Fruit fly (Drosophila melanogaster) whole organism, adult: ENCODE results near the gene CG31663.

Experiments
- CG12768 ChIP-seq: fragments of 200-800 bp; sonication (Bioruptor generic); optimal IDR thresholded peaks from 2 replicates; lab custom pipeline; 2017; ENCODE audit warnings: missing biosample characterization, missing genetic modification characterization, mild to moderate bottlenecking, moderate library complexity, missing genetic modification reagents
- CG14711 ChIP-seq: fragments of 200-800 bp; sonication (Bioruptor generic); optimal IDR thresholded peaks from 2 replicates; lab custom pipeline; 2018; ENCODE audit warnings: missing biosample characterization, mild to moderate bottlenecking, missing genetic modification characterization, moderate library complexity
- CG1620 ChIP-seq: fragments of 200-800 bp; sonication (Bioruptor generic); optimal IDR thresholded peaks from 2 replicates; lab custom pipeline; 2016; ENCODE audit warnings: missing biosample characterization, missing genetic modification characterization
- CG33017 ChIP-seq: fragments of 200-800 bp; sonication (Bioruptor generic); optimal IDR thresholded peaks from 2 replicates; lab custom pipeline; 2018; ENCODE audit warnings: missing biosample characterization, mild to moderate bottlenecking, missing genetic modification characterization, moderate library complexity
- Crg-1 ChIP-seq: fragments of 200-800 bp; sonication (Bioruptor generic); optimal IDR thresholded peaks from 2 replicates; lab custom pipeline; 2016; ENCODE audit warnings: missing biosample characterization, missing genetic modification characterization
- bab1 ChIP-seq: fragments of 200-800 bp; sonication (Bioruptor generic); optimal IDR thresholded peaks from 3 replicates; lab custom pipeline; 2019; ENCODE audit warnings: missing biosample characterization, mild to moderate bottlenecking, missing genetic modification characterization, moderate library complexity
- kay ChIP-seq: fragments of 200-800 bp; sonication (Bioruptor generic); peaks from one replicate; lab custom pipeline; 2016; ENCODE audit warnings: missing biosample characterization, missing genetic modification characterization, borderline replicate concordance
- ovo ChIP-seq: fragments of 200-800 bp; sonication (Bioruptor generic); optimal IDR thresholded peaks from 2 replicates; lab custom pipeline; 2016; ENCODE audit warnings: missing biosample characterization, missing genetic modification characterization
- pad ChIP-seq: fragments of 200-800 bp; sonication (Bioruptor generic); optimal IDR thresholded peaks from 3 replicates; lab custom pipeline; 2017; ENCODE audit warnings: missing biosample characterization, missing genetic modification characterization, mild to moderate bottlenecking, moderate library complexity, missing genetic modification reagents

dm6 chr2L:1885215-1885721, 4.0 kb upstream of the CG31663 start:
- TF ChIP-seq kay (GFP tag; lab: Kevin White, UChicago), result no peak
- no peak for TF ChIP-seq CG1620 (GFP tag; lab: Kevin White, UChicago)
- no peak for TF ChIP-seq CG14711 (tag; lab: Kevin White, UChicago)
- TF ChIP-seq CG12768 (GFP tag; lab: Kevin White, UChicago), result no peak
- TF ChIP-seq pad, result no peak
- no peak for TF ChIP-seq CG33017 (tag; lab: Kevin White, UChicago)
- TF ChIP-seq ovo (GFP tag; lab: Kevin White, UChicago), result no peak
- no peak for TF ChIP-seq bab1 (GFP tag; lab: Kevin White, UChicago)
- no peak for TF ChIP-seq Crg-1 (GFP tag; lab: Kevin White, UChicago)
